Fruit fly (Drosophila melanogaster): ENCODE data around the gene SPE.
A peak's percentile ranks its signal among the peaks of the same experiment; 100 is the strongest.

- TF ChIP-seq CG4730 (GFP tag; IDR thresholded peaks at IDR 0.05) (no peak), az2 (GFP tag; optimal IDR thresholded peaks at IDR 0.05) (peak; percentile 64), chn (GFP tag; optimal IDR thresholded peaks at IDR 0.05) (peak; percentile 44), org-1 (GFP tag; optimal IDR thresholded peaks at IDR 0.05) (peak; percentile 35), CG7928 (GFP tag; optimal IDR thresholded peaks at IDR 0.05) (no peak), CG31441 (GFP tag; IDR thresholded peaks at IDR 0.05) (peak; percentile 65), CG2116 (GFP tag; optimal IDR thresholded peaks at IDR 0.05) (peak; percentile 20)
Measured at dm6 chr3R:23709508-23710208, 23.6 kb downstream of the SPE start, which contains the start of gene CG10301.
